Worm (Caenorhabditis elegans): ENCODE measurements around the gene pacl-1.

DNA sequence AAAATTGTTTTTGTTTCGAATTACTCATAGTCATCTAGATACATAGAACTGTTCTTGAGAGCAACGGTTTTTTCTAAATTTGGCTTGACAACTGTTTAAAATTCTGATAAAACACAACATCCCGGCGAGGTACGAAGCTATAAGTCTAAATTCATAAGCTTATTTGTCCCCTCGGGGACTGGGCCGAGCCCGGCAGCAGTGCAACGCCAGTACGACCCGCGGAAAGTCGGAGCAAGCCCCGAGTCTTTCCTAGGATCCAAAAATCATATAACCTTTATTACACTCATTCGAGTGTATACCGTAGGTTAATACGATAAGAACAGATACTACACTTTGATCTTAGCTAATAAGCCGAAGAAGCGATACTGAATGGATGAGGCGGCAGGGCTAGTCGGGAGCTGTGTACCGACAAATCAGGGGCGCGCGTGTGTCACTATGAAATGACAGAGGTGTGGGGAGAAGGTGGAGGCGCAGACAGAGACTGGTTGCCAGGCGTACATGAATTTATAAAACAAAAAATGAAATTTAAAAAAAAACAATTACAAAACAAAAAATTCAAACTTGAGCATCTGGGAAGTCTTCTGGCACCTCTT lies 49.6 kb downstream of the pacl-1 start:
- TF ChIP-seq T26A8.4 (GFP tag; IDR thresholded peaks at IDR 0.05) (no peak), nhr-76 (tag; optimal IDR thresholded peaks at IDR 0.05) (no peak), ztf-11 (tag; optimal IDR thresholded peaks at IDR 0.05) (no peak), F26F4.8 (GFP tag; conservative IDR thresholded peaks at IDR 0.05) (no peak), hlh-30 (tag; optimal IDR thresholded peaks at IDR 0.05; ENCODE audit: insufficient read depth) (no peak), lin-13 (GFP tag; optimal IDR thresholded peaks at IDR 0.05) (no peak), Y105C5A.15 (GFP tag; IDR thresholded peaks at IDR 0.05) (no peak), zip-2 (tag; optimal IDR thresholded peaks at IDR 0.05) (no peak), lim-7 (GFP tag; IDR thresholded peaks at IDR 0.05) (no peak), pqm-1 (tag; optimal IDR thresholded peaks at IDR 0.05) (no peak), unc-62 (GFP tag; optimal IDR thresholded peaks at IDR 0.05 in 1 of 2) (no peak), unc-62 (tag; optimal IDR thresholded peaks at IDR 0.05) (no peak), dpl-1 (GFP tag; optimal IDR thresholded peaks at IDR 0.05) (no peak), egl-27 (tag; optimal IDR thresholded peaks at IDR 0.05) (no peak)
